Worm (Caenorhabditis elegans) whole organism, L4 larva: ENCODE results near the gene sra-27.

Source experiments
- F37D6.2 ChIP-seq: sonication (generic microtip); optimal IDR thresholded peaks from 2 replicates; lab custom pipeline; 2016; ENCODE audit warnings: mild to moderate bottlenecking, missing genetic modification characterization, missing compliant biosample characterization
- F49E8.2 ChIP-seq: sonication (generic microtip); optimal IDR thresholded peaks from 2 replicates; lab custom pipeline; 2016; ENCODE audit warnings: missing compliant biosample characterization, mild to moderate bottlenecking, missing genetic modification characterization, borderline replicate concordance
- T20F7.1 ChIP-seq: fragments of 200-800 bp; sonication (Bioruptor generic); optimal IDR thresholded peaks from 2 replicates; lab custom pipeline; 2018; ENCODE audit warnings: mild to moderate bottlenecking, missing genetic modification characterization, missing compliant biosample characterization
- T26A8.4 ChIP-seq: fragments of 200-800 bp; sonication (Bioruptor generic); IDR thresholded peaks from 2 replicates; pipeline ENCODE4 v1.3.6; 2022; ENCODE audit warnings: missing genetic modification characterization, missing compliant biosample characterization
- ZK337.2 ChIP-seq: fragments of 200-800 bp; sonication (Bioruptor generic); IDR thresholded peaks from 2 replicates; pipeline ENCODE4 v1.3.6; 2022; ENCODE audit warnings: missing genetic modification reagents, missing genetic modification characterization, missing compliant biosample characterization
- ama-1 ChIP-seq: fragments of 150-350 bp; optimal IDR thresholded peaks from 2 replicates; lab custom pipeline; 2014; ENCODE audit warnings: inconsistent platforms, mixed read lengths
- ceh-20 ChIP-seq: fragments of 200-800 bp; sonication (Bioruptor generic); IDR thresholded peaks from 2 replicates; pipeline ENCODE4 v1.3.6; 2022; ENCODE audit warnings: missing genetic modification reagents, missing genetic modification characterization, missing compliant biosample characterization
- ceh-62 ChIP-seq: sonication (generic microtip); optimal IDR thresholded peaks from 2 replicates; lab custom pipeline; 2017; ENCODE audit warnings: missing biosample characterization, missing genetic modification characterization
- cey-2 ChIP-seq: sonication (generic microtip); optimal IDR thresholded peaks from 3 replicates; lab custom pipeline; 2017; ENCODE audit warnings: missing genetic modification characterization, mild to moderate bottlenecking, missing compliant biosample characterization, antibody characterized with exemption, borderline replicate concordance; ENCODE audit not compliant: insufficient read depth
- ctbp-1 ChIP-seq: fragments of 200-800 bp; sonication (Bioruptor generic); IDR thresholded peaks from 2 replicates; pipeline ENCODE4 v1.3.6; 2022; ENCODE audit warnings: missing genetic modification reagents, missing genetic modification characterization, missing compliant biosample characterization
- daf-16 ChIP-seq, 3 experiments: sonication (generic microtip); optimal IDR thresholded peaks; 2 replicates each; lab custom pipeline; 2016 to 2017; ENCODE audit warnings: missing genetic modification characterization in 3 of 3, missing genetic modification reagents in 3 of 3, mild to moderate bottlenecking in 2 of 3, missing compliant biosample characterization in 2 of 3, missing biosample characterization in 1 of 3, moderate library complexity in 1 of 3
- dmd-8 ChIP-seq: fragments of 200-800 bp; sonication (Bioruptor generic); IDR thresholded peaks from 2 replicates; pipeline ENCODE4 v1.3.6; 2022; ENCODE audit warnings: missing genetic modification characterization, missing compliant biosample characterization
- duxl-1 ChIP-seq: sonication (generic microtip); optimal IDR thresholded peaks from 2 replicates; lab custom pipeline; 2016; ENCODE audit warnings: mild to moderate bottlenecking, missing genetic modification characterization, moderate library complexity, missing compliant biosample characterization; ENCODE audit not compliant: poor library complexity
- dve-1 ChIP-seq: sonication (generic microtip); optimal IDR thresholded peaks from 2 replicates; lab custom pipeline; 2017; ENCODE audit warnings: antibody characterized with exemption, mild to moderate bottlenecking, missing genetic modification characterization, missing compliant biosample characterization; ENCODE audit not compliant: insufficient read depth
- hif-1 ChIP-seq, 2 experiments: sonication (generic microtip); optimal IDR thresholded peaks; 2 replicates each; lab custom pipeline; 2016 to 2017; ENCODE audit warnings: missing compliant biosample characterization in 2 of 2, missing genetic modification characterization in 2 of 2, missing genetic modification reagents in 2 of 2, missing genotype in 2 of 2, mild to moderate bottlenecking in 1 of 2
- hlh-11 ChIP-seq: fragments of 200-800 bp; sonication (Bioruptor generic); optimal IDR thresholded peaks from 2 replicates; lab custom pipeline; 2018; ENCODE audit warnings: mild to moderate bottlenecking, missing genetic modification characterization, missing compliant biosample characterization
- hlh-30 ChIP-seq: sonication (generic microtip); optimal IDR thresholded peaks from 2 replicates; lab custom pipeline; 2017; ENCODE audit warnings: antibody characterized with exemption, mild to moderate bottlenecking, missing genetic modification characterization, missing compliant biosample characterization; ENCODE audit not compliant: insufficient read depth
- jun-1 ChIP-seq: fragments of 150-350 bp; optimal IDR thresholded peaks from 2 replicates; lab custom pipeline; 2014; ENCODE audit warnings: missing biosample characterization, missing genetic modification reagents, missing genetic modification characterization
- lin-29 ChIP-seq: fragments of 200-800 bp; sonication (Bioruptor generic); IDR thresholded peaks from 2 replicates; pipeline ENCODE4 v1.3.6; 2022; ENCODE audit warnings: missing genetic modification reagents, missing genetic modification characterization, missing compliant biosample characterization
- lin-39 ChIP-seq: fragments of 150-350 bp; optimal IDR thresholded peaks from 2 replicates; lab custom pipeline; 2014; ENCODE audit warnings: missing biosample characterization, missing genetic modification reagents, missing genetic modification characterization
- lsy-2 ChIP-seq, 2 experiments: fragments of 150-350 bp in 1 of 2; sonication (generic microtip) in 1 of 2; optimal IDR thresholded peaks; 2 replicates each; lab custom pipeline; 2014 to 2017; ENCODE audit warnings: missing biosample characterization in 2 of 2, missing genetic modification characterization in 2 of 2
- mdl-1 ChIP-seq, 2 experiments: fragments of 150-350 bp in 1 of 2; sonication (generic microtip) in 1 of 2; optimal IDR thresholded peaks; 2 replicates each; lab custom pipeline; 2014 to 2017; ENCODE audit warnings: missing biosample characterization in 2 of 2, missing genetic modification characterization in 2 of 2
- mxl-2 ChIP-seq: fragments of 200-800 bp; sonication (Bioruptor generic); conservative IDR thresholded peaks from 2 replicates; pipeline ENCODE4 v1.3.6; 2022; ENCODE audit warnings: missing genetic modification reagents, missing genetic modification characterization, missing compliant biosample characterization
- mxl-3 ChIP-seq: fragments of 200-800 bp; sonication (Bioruptor generic); optimal IDR thresholded peaks from 2 replicates; lab custom pipeline; 2018; ENCODE audit warnings: mild to moderate bottlenecking, missing genetic modification characterization, missing compliant biosample characterization
- nhr-11 ChIP-seq: fragments of 150-350 bp; optimal IDR thresholded peaks from 2 replicates; lab custom pipeline; 2014; ENCODE audit warnings: missing biosample characterization, missing genetic modification characterization
- nhr-237 ChIP-seq: sonication (generic microtip); optimal IDR thresholded peaks from 2 replicates; lab custom pipeline; 2017; ENCODE audit warnings: missing biosample characterization, missing genetic modification characterization
- nhr-25 ChIP-seq: sonication (generic microtip); optimal IDR thresholded peaks from 2 replicates; lab custom pipeline; 2017; ENCODE audit warnings: missing genetic modification characterization, mild to moderate bottlenecking, missing compliant biosample characterization, antibody characterized with exemption, moderate library complexity, borderline replicate concordance; ENCODE audit not compliant: insufficient read depth
- nhr-28 ChIP-seq: fragments of 150-350 bp; optimal IDR thresholded peaks from 2 replicates; lab custom pipeline; 2014; ENCODE audit warnings: missing biosample characterization, missing genetic modification characterization
- nhr-48 ChIP-seq: sonication (generic microtip); optimal IDR thresholded peaks from 2 replicates; lab custom pipeline; 2016; ENCODE audit warnings: mild to moderate bottlenecking, missing genetic modification characterization, missing compliant biosample characterization
- nhr-6 ChIP-seq: fragments of 150-350 bp; optimal IDR thresholded peaks from 2 replicates; lab custom pipeline; 2014; ENCODE audit warnings: missing biosample characterization, missing genetic modification characterization
- pha-4 ChIP-seq, 2 experiments: fragments of 150-350 bp in 1 of 2; fragments of 200-800 bp in 1 of 2; sonication (Bioruptor generic) in 1 of 2; IDR thresholded peaks in 1 of 2; optimal IDR thresholded peaks in 1 of 2; 2 replicates each; pipeline versions ENCODE4 v1.3.6 to Lab custom; 2014 to 2022; ENCODE audit warnings: missing genetic modification characterization in 2 of 2, missing genetic modification reagents in 2 of 2, missing biosample characterization in 1 of 2, missing compliant biosample characterization in 1 of 2
- sdz-12 ChIP-seq: fragments of 200-800 bp; sonication (Bioruptor generic); optimal IDR thresholded peaks from 2 replicates; lab custom pipeline; 2018; ENCODE audit warnings: mild to moderate bottlenecking, missing genetic modification characterization, missing compliant biosample characterization
- skn-1 ChIP-seq: fragments of 150-350 bp; optimal IDR thresholded peaks from 2 replicates; lab custom pipeline; 2014; ENCODE audit warnings: missing biosample characterization, missing genetic modification characterization
- snpc-4 ChIP-seq: fragments of 150-350 bp; optimal IDR thresholded peaks from 2 replicates; lab custom pipeline; 2014; ENCODE audit warnings: missing biosample characterization, missing genetic modification characterization
- spr-1 ChIP-seq: sonication (generic microtip); optimal IDR thresholded peaks from 2 replicates; lab custom pipeline; 2016; ENCODE audit warnings: mild to moderate bottlenecking, missing genetic modification characterization, missing compliant biosample characterization
- tra-1 ChIP-seq: fragments of 200-800 bp; sonication (Bioruptor generic); IDR thresholded peaks from 2 replicates; pipeline ENCODE4 v1.3.6; 2022; ENCODE audit warnings: missing genetic modification reagents, missing genetic modification characterization, missing compliant biosample characterization
- unc-62 ChIP-seq, 3 experiments: fragments of 150-350 bp in 1 of 3; sonication (generic microtip); optimal IDR thresholded peaks in 2 of 3; peaks in 1 of 3; 1 replicate in 1 of 3; 2 replicates in 2 of 3; lab custom pipeline; 2014 to 2017; ENCODE audit warnings: missing biosample characterization in 3 of 3, missing genetic modification characterization in 3 of 3, missing genetic modification reagents in 3 of 3, missing genotype in 1 of 3
- zag-1 ChIP-seq: fragments of 150-350 bp; optimal IDR thresholded peaks from 2 replicates; lab custom pipeline; 2014; ENCODE audit warnings: missing biosample characterization, missing genetic modification characterization
- zip-11 ChIP-seq: fragments of 200-800 bp; sonication (Bioruptor generic); IDR thresholded peaks from 2 replicates; pipeline ENCODE4 v1.3.6; 2022; ENCODE audit warnings: missing genetic modification characterization, missing compliant biosample characterization

sra-27 gene

ce11 chrII:6561300-6561699 is 7.5 kb upstream of the sra-27 start, which contains the start of gene F18C5.10 (continued):
- TF ChIP-seq ceh-20, result no peak
- peak; percentile 10 for TF ChIP-seq hlh-11 (tag; lab: Kevin White, UChicago)
- TF ChIP-seq ctbp-1 (GFP tag; lab: Robert Waterston, UW), result no peak
- no peak for TF ChIP-seq duxl-1 (tag; lab: Kevin White, UChicago)
- TF ChIP-seq hif-1 (tag; optimal IDR thresholded peaks at IDR 0.05; lab: Kevin White, UChicago), result no peak
- TF ChIP-seq tra-1 (GFP tag; lab: Robert Waterston, UW), result 0 out of 2 replicates have a peak, but pooled peaks have one; percentile 54
- peak; percentile 35 for TF ChIP-seq nhr-11 (tag; lab: Kevin White, UChicago)
- no peak for TF ChIP-seq lin-39 (tag; lab: Kevin White, UChicago)
- no peak for TF ChIP-seq jun-1 (tag; lab: Kevin White, UChicago)
- no peak for TF ChIP-seq spr-1 (tag; lab: Kevin White, UChicago)
- no peak for TF ChIP-seq ceh-62 (tag; lab: Kevin White, UChicago)
- TF ChIP-seq ZK337.2, result 0 out of 2 replicates have a peak, but pooled peaks have one; percentile 3
- TF ChIP-seq F37D6.2 (tag; lab: Kevin White, UChicago), result no peak
- TF ChIP-seq nhr-6 (tag; lab: Kevin White, UChicago), result no peak
- no peak for TF ChIP-seq snpc-4 (tag; lab: Kevin White, UChicago)
- no peak for TF ChIP-seq F49E8.2
- TF ChIP-seq zag-1 (tag; lab: Kevin White, UChicago), result no peak
- peak; percentile 91 for TF ChIP-seq hlh-30 (tag; lab: Kevin White, UChicago)
- no peak for TF ChIP-seq nhr-237 (tag; lab: Kevin White, UChicago)
- no peak for TF ChIP-seq pha-4 (GFP tag; IDR thresholded peaks at IDR 0.05; lab: Robert Waterston, UW)
- no peak for TF ChIP-seq pha-4 (tag; optimal IDR thresholded peaks at IDR 0.05; lab: Kevin White, UChicago)
- TF ChIP-seq T26A8.4 (GFP tag; lab: Robert Waterston, UW), result no peak
- no peak for TF ChIP-seq lsy-2 (tag; optimal IDR thresholded peaks at IDR 0.05; lab: Kevin White, UChicago)
- no peak for TF ChIP-seq T20F7.1 (GFP tag; lab: Kevin White, UChicago)
- no peak for TF ChIP-seq zip-11 (GFP tag; lab: Robert Waterston, UW)
- TF ChIP-seq ama-1 (lab: Kevin White, UChicago), result peak; percentile 79

- TF ChIP-seq mxl-2 (GFP tag; lab: Robert Waterston, UW) (no peak), mdl-1 (tag; optimal IDR thresholded peaks at IDR 0.05; lab: Kevin White, UChicago) (peak in 1 of 2 experiments; percentile 54), unc-62 (GFP tag; optimal IDR thresholded peaks at IDR 0.05 in 1 of 2; lab: Kevin White, UChicago) (peak in 1 of 2 experiments; percentile 92), unc-62 (tag; optimal IDR thresholded peaks at IDR 0.05; lab: Kevin White, UChicago) (no peak), sdz-12 (GFP tag; lab: Kevin White, UChicago) (no peak), dve-1 (tag; lab: Kevin White, UChicago) (peak; percentile 27), nhr-28 (tag; lab: Kevin White, UChicago) (peak; percentile 70), cey-2 (tag; lab: Kevin White, UChicago) (peak; percentile 82), daf-16 (GFP tag; optimal IDR thresholded peaks at IDR 0.05; lab: Kevin White, UChicago) (peak in 1 of 2 experiments; percentile 62), daf-16 (tag; optimal IDR thresholded peaks at IDR 0.05; lab: Kevin White, UChicago) (peak; percentile 12), nhr-48 (tag; lab: Kevin White, UChicago) (peak; percentile 69), hlh-11 (tag; lab: Kevin White, UChicago) (peak; percentile 61), nhr-25 (tag; lab: Kevin White, UChicago) (peak; percentile 91), ama-1 (lab: Kevin White, UChicago) (peak; percentile 10), skn-1 (tag; lab: Kevin White, UChicago) (no peak), mxl-3 (GFP tag; lab: Kevin White, UChicago) (peak; percentile 37), dmd-8 (GFP tag; lab: Robert Waterston, UW) (no peak), lin-29 (GFP tag; lab: Robert Waterston, UW) (0 out of 2 replicates have a peak, but pooled peaks have one; percentile 37)
- TF ChIP-seq, all 104 proteins: peak for 12
Measured at ce11 chrII:6562203-6562867, 6.5 kb upstream of the sra-27 start.
